Worm (Caenorhabditis elegans): Measurements from ENCODE around the gene hil-2.

Gene hil-2

DNA sequence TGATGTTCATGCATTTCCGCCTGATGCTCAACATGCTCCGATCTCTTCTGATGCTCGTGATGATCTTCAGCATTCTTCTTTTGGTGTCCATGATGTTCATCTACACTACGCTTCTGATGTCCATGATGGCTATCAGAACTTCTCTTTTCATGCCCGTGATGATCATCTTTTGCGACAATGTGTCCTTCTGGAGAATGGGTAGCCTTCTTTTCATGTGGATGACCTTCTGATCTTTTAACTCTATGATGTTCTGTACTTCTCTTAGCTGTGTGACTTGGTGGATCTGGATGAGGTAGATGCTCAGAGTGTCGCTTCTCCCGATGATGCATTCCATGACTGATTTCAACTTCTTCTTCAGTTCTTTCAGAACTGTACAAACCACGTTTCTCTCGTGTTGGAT is 35.1 kb upstream of the hil-2 start:
- TF ChIP-seq dve-1 (tag; optimal IDR thresholded peaks at IDR 0.05) (no peak), pros-1 (tag; optimal IDR thresholded peaks at IDR 0.05) (no peak), ceh-19 (GFP tag; optimal IDR thresholded peaks at IDR 0.05) (no peak), unc-42 (tag; optimal IDR thresholded peaks at IDR 0.05) (no peak), nhr-232 (tag; optimal IDR thresholded peaks at IDR 0.05) (no peak), C38D4.7 (GFP tag; optimal IDR thresholded peaks at IDR 0.05) (no peak), mec-3 (tag; optimal IDR thresholded peaks at IDR 0.05; ENCODE audit: borderline replicate concordance) (no peak), pag-3 (tag; optimal IDR thresholded peaks at IDR 0.05; ENCODE audit: borderline replicate concordance) (no peak), elt-2 (tag; optimal IDR thresholded peaks at IDR 0.05) (no peak), ets-4 (tag; optimal IDR thresholded peaks at IDR 0.05) (no peak), ceh-48 (tag; optimal IDR thresholded peaks at IDR 0.05) (no peak), hlh-15 (tag; optimal IDR thresholded peaks at IDR 0.05) (no peak), ceh-14 (tag; optimal IDR thresholded peaks at IDR 0.05) (no peak), ceh-24 (tag; optimal IDR thresholded peaks at IDR 0.05) (no peak), zip-5 (tag; optimal IDR thresholded peaks at IDR 0.05) (no peak), rnt-1 (tag; optimal IDR thresholded peaks at IDR 0.05) (no peak), npax-4 (tag; optimal IDR thresholded peaks at IDR 0.05) (no peak), sdc-2 (tag; optimal IDR thresholded peaks at IDR 0.05) (no peak)

DNA sequence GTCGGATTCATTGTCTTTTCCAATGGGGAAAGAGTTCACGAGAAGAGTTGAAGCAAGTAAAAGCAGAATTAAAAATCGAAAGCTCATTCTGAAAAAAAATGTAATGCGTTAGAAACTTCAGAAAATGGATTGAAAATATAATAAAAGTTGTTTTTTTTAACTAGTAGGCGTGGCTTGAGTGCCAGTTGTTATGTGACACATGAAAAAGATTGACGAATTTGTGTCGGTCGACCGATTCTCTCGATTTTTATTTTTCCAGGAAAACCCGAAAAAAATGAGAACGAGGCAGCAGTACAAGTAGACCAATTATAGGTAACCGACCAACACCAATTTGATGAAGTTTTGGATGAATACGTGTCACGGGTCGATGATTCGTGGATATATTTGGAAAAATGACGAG is 34.3 kb upstream of the hil-2 start, which contains the start of gene nlp-16:
Gene nlp-16, minus strand, starts transcription at position 101 of the 400 bp plus-strand sequence.
- TF ChIP-seq unc-42 (tag; optimal IDR thresholded peaks at IDR 0.05) (no peak), K09A11.1 (tag; optimal IDR thresholded peaks at IDR 0.05; ENCODE audit: insufficient read depth) (no peak)

DNA sequence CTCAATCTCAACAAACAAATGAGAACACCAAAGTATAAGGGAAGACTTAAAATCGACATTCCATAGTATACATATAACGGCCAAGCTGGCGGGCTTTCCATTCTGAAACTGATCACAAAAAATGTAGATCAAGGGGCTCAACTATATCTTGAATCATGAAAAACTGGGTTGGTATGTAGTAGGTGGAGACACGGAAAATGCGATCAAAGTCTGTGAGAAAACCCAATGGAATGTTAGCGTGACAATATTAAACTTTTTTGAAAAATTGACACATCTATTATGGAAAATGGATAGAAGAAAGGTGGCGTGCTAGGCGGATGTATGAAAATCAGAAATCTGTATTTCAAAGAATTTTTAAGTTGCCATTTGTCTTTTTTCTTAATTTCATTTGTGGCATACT is 30.8 kb upstream of the hil-2 start, which contains the start of gene srv-28:
Gene srv-28, minus strand, starts transcription at position 101 of the 400 bp plus-strand sequence.
- TF ChIP-seq T23F11.4 (GFP tag; optimal IDR thresholded peaks at IDR 0.05) = no peak
- no peak for TF ChIP-seq mec-3 (tag; optimal IDR thresholded peaks at IDR 0.05; ENCODE audit: borderline replicate concordance)
- TF ChIP-seq K02D7.2 (tag; optimal IDR thresholded peaks at IDR 0.05) = no peak
- no peak for TF ChIP-seq nhr-11 (tag; optimal IDR thresholded peaks at IDR 0.05)
- no peak for TF ChIP-seq syd-9 (tag; optimal IDR thresholded peaks at IDR 0.05)
- no peak for TF ChIP-seq sox-2 (GFP tag; IDR thresholded peaks at IDR 0.05)
- no peak for TF ChIP-seq ceh-24 (tag; optimal IDR thresholded peaks at IDR 0.05)

DNA sequence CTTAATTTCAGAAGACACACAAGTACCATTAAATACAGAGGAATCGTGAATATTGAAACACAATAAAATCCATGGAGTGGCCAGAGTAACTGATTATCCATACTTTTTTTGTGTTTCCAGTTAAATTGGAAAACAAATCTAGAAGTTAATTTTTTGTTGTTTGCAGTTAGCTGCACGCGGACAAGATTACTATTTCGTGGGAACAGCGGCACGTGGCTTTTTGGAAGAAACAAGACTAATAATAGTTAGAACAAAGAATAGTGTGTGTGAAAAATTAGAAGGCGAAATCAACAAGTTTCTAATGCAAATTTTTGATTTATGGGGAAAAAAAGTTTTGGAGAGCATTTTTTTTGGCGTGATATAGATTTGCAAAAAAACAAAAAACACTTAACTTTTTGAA is 27.5 kb upstream of the hil-2 start, which contains the start of gene srv-29:
Gene srv-29, minus strand, starts transcription at position 101 of the 400 bp plus-strand sequence.
- TF ChIP-seq gmeb-2 (tag; optimal IDR thresholded peaks at IDR 0.05) = no peak

DNA sequence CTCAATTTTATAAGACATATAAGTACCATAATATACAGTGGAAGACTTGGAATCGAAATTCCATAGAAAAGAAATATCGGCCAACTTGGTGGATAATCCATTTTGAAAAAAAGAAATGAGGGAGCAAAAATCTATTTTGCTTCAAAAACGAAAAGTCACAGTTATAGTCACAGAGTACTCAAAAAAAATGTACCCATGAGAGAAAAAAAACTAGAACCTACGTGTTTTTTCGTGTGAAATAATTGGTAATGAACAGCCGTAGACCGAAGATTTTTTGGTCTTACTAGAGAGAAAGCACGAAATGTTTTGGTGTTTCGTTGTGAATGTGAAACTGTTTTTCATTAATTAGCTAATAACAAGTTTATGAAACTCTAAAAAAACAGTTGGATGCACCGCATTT is 24.7 kb upstream of the hil-2 start, which contains the start of gene srv-30:
Gene srv-30, minus strand, starts transcription at position 101 of the 400 bp plus-strand sequence.
- TF ChIP-seq pax-1 (tag; optimal IDR thresholded peaks at IDR 0.05) (no peak), gmeb-2 (tag; optimal IDR thresholded peaks at IDR 0.05) (no peak), ceh-31 (tag; optimal IDR thresholded peaks at IDR 0.05) (no peak), ceh-22 (tag; optimal IDR thresholded peaks at IDR 0.05) (no peak), ceh-18 (tag; optimal IDR thresholded peaks at IDR 0.05) (no peak), ceh-30 (tag; optimal IDR thresholded peaks at IDR 0.05) (no peak)

DNA sequence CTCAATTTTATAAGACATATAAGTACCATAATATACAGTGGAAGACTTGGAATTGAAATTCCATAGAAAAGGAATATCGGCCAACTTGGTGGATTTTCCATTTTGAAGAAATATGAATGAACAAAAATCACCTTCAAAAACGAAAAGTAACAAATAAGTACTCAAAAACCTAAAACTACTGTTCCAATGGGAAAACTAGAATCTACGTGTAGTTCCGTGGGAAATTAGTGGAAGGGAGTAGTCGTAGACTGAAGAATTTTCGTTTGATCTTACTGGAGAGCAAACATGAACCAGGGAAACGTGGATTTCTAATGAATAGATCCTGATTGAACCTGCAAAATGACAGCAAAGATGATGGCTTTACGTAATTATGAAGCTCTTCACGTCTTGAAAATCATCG is 22.1 kb upstream of the hil-2 start, which contains the start of gene srv-31:
Gene srv-31, minus strand, starts transcription at position 101 of the 400 bp plus-strand sequence.
- TF ChIP-seq ceh-18 (tag; optimal IDR thresholded peaks at IDR 0.05) (no peak), ets-4 (tag; optimal IDR thresholded peaks at IDR 0.05) (no peak), ceh-6 (GFP tag; optimal IDR thresholded peaks at IDR 0.05) (no peak), fkh-10 (GFP tag; optimal IDR thresholded peaks at IDR 0.05) (no peak), C08G9.2 (tag; optimal IDR thresholded peaks at IDR 0.05) (no peak), pros-1 (tag; optimal IDR thresholded peaks at IDR 0.05) (no peak), unc-3 (GFP tag; conservative IDR thresholded peaks at IDR 0.05) (no peak), unc-3 (tag; optimal IDR thresholded peaks at IDR 0.05) (no peak), hlh-13 (GFP tag; optimal IDR thresholded peaks at IDR 0.05) (no peak), T23F11.4 (GFP tag; optimal IDR thresholded peaks at IDR 0.05) (no peak), unc-55 (GFP tag; optimal IDR thresholded peaks at IDR 0.05) (no peak), tbx-2 (tag; optimal IDR thresholded peaks at IDR 0.05) (no peak), elt-2 (tag; optimal IDR thresholded peaks at IDR 0.05) (no peak), pha-4 (tag; optimal IDR thresholded peaks at IDR 0.05) (no peak), sdc-2 (tag; optimal IDR thresholded peaks at IDR 0.05) (no peak), fkh-6 (tag; optimal IDR thresholded peaks at IDR 0.05) (no peak), nhr-11 (tag; optimal IDR thresholded peaks at IDR 0.05) (no peak), madf-2 (tag; optimal IDR thresholded peaks at IDR 0.05) (no peak), syd-9 (tag; optimal IDR thresholded peaks at IDR 0.05) (no peak)
